Worm (Caenorhabditis elegans): ENCODE data around the gene mig-21.

The mig-21 gene

ce11 chrIII:5884459-5884858 lies 6.3 kb upstream of the mig-21 start:
- TF ChIP-seq lir-1 (GFP tag; conservative IDR thresholded peaks at IDR 0.05) (no peak), snpc-4 (GFP tag; optimal IDR thresholded peaks at IDR 0.05) (no peak), snpc-4 (tag; optimal IDR thresholded peaks at IDR 0.05) (no peak), D2030.7 (GFP tag; IDR thresholded peaks at IDR 0.05) (no peak), ama-1 (optimal IDR thresholded peaks at IDR 0.05) (no peak), ama-1 (GFP tag; optimal IDR thresholded peaks at IDR 0.05) (no peak), F39B2.1 (GFP tag; IDR thresholded peaks at IDR 0.05) (no peak), let-607 (tag; optimal IDR thresholded peaks at IDR 0.05) (no peak), nfya-2 (GFP tag; IDR thresholded peaks at IDR 0.05) (no peak), hlh-12 (tag; optimal IDR thresholded peaks at IDR 0.05) (no peak), ceh-58 (GFP tag; IDR thresholded peaks at IDR 0.05) (no peak), unc-62 (GFP tag; optimal IDR thresholded peaks at IDR 0.05) (no peak), nfyb-1 (GFP tag; IDR thresholded peaks at IDR 0.05) (no peak), T07F8.4 (tag; optimal IDR thresholded peaks at IDR 0.05) (no peak), die-1 (tag; optimal IDR thresholded peaks at IDR 0.05) (no peak), attf-3 (GFP tag; conservative IDR thresholded peaks at IDR 0.05) (no peak), rpc-1 (optimal IDR thresholded peaks at IDR 0.05) (no peak), rpc-1 (tag; optimal IDR thresholded peaks at IDR 0.05) (no peak), mcd-1 (GFP tag; IDR thresholded peaks at IDR 0.05) (no peak), F23B12.7 (tag; optimal IDR thresholded peaks at IDR 0.05; ENCODE audit: insufficient read depth) (no peak), ztf-22 (GFP tag; optimal IDR thresholded peaks at IDR 0.05) (no peak), chd-7 (tag; optimal IDR thresholded peaks at IDR 0.05) (no peak)

ce11 chrIII:5884007-5884406 lies 5.8 kb upstream of the mig-21 start, which contains the start of gene C28H8.5:
Gene C28H8.5 (plus strand): TSS chrIII:5884307.
- no peak for TF ChIP-seq lag-1 (GFP tag; IDR thresholded peaks at IDR 0.05)
- TF ChIP-seq sdz-38 (tag; optimal IDR thresholded peaks at IDR 0.05) = no peak
- TF ChIP-seq ceh-40 (GFP tag; IDR thresholded peaks at IDR 0.05) = no peak
- TF ChIP-seq rpc-1 (optimal IDR thresholded peaks at IDR 0.05) = no peak
- TF ChIP-seq rpc-1 (tag; optimal IDR thresholded peaks at IDR 0.05) = no peak

ce11 chrIII:5883517-5883916 lies 5.3 kb upstream of the mig-21 start:
- no peak for TF ChIP-seq ceh-91 (GFP tag; IDR thresholded peaks at IDR 0.05)
- no peak for TF ChIP-seq lir-1 (GFP tag; conservative IDR thresholded peaks at IDR 0.05)
- no peak for TF ChIP-seq F57C9.4 (tag; optimal IDR thresholded peaks at IDR 0.05)
- no peak for TF ChIP-seq hmg-20 (GFP tag; IDR thresholded peaks at IDR 0.05)
- no peak for TF ChIP-seq nhr-90 (tag; optimal IDR thresholded peaks at IDR 0.05)
- TF ChIP-seq lin-40 (tag; optimal IDR thresholded peaks at IDR 0.05) = no peak
- no peak for TF ChIP-seq ceh-100 (GFP tag; IDR thresholded peaks at IDR 0.05)
- no peak for TF ChIP-seq nhr-27 (tag; optimal IDR thresholded peaks at IDR 0.05)
- no peak for TF ChIP-seq mes-4 (tag; optimal IDR thresholded peaks at IDR 0.05)
- no peak for TF ChIP-seq ets-4 (GFP tag; optimal IDR thresholded peaks at IDR 0.05)
- TF ChIP-seq attf-5 (GFP tag; optimal IDR thresholded peaks at IDR 0.05) = no peak
- no peak for TF ChIP-seq sptf-2 (GFP tag; optimal IDR thresholded peaks at IDR 0.05)
- TF ChIP-seq F49E8.2 (tag; optimal IDR thresholded peaks at IDR 0.05; ENCODE audit: insufficient read depth) = no peak
- TF ChIP-seq snpc-3.4 (tag; optimal IDR thresholded peaks at IDR 0.05) = no peak
- no peak for TF ChIP-seq ztf-25 (GFP tag; IDR thresholded peaks at IDR 0.05)
- no peak for TF ChIP-seq unc-130 (GFP tag; optimal IDR thresholded peaks at IDR 0.05)
